Fruit fly (Drosophila melanogaster) whole organism, prepupa: Measurements from ENCODE around the gene CG13694.
A peak's percentile ranks its signal among the peaks of the same experiment; 100 is the strongest.

ENCODE experiments used
- CG10631 ChIP-seq: fragments of 200-800 bp; sonication (Bioruptor generic); optimal IDR thresholded peaks from 2 replicates; lab custom pipeline; 2016; ENCODE audit warnings: missing biosample characterization, missing genetic modification characterization
- CG10669 ChIP-seq: fragments of 200-800 bp; sonication (Bioruptor generic); optimal IDR thresholded peaks from 3 replicates; lab custom pipeline; 2018; ENCODE audit warnings: missing biosample characterization, mild to moderate bottlenecking, missing genetic modification characterization, moderate library complexity
- CG11762 ChIP-seq: fragments of 200-800 bp; sonication (Bioruptor generic); optimal IDR thresholded peaks from 3 replicates; lab custom pipeline; 2016; ENCODE audit warnings: missing biosample characterization, missing genetic modification characterization; ENCODE audit not compliant: insufficient read depth
- CG11902 ChIP-seq: fragments of 200-800 bp; sonication (Bioruptor generic); optimal IDR thresholded peaks from 3 replicates; lab custom pipeline; 2016; ENCODE audit warnings: missing biosample characterization, missing genetic modification characterization
- CG15336 ChIP-seq: fragments of 200-800 bp; sonication (Bioruptor generic); IDR thresholded peaks from 2 replicates; pipeline ENCODE4 v1.3.6; 2022; ENCODE audit warnings: missing biosample characterization, missing genetic modification characterization
- CG1621 ChIP-seq: fragments of 200-800 bp; sonication (Bioruptor generic); optimal IDR thresholded peaks from 3 replicates; lab custom pipeline; 2018; ENCODE audit warnings: missing biosample characterization, mild to moderate bottlenecking, missing genetic modification characterization
- CG31627 ChIP-seq: fragments of 200-800 bp; sonication (Bioruptor generic); optimal IDR thresholded peaks from 3 replicates; lab custom pipeline; 2016; ENCODE audit warnings: missing biosample characterization, missing genetic modification characterization
- CG6163 ChIP-seq: fragments of 200-800 bp; sonication (Bioruptor generic); IDR thresholded peaks from 3 replicates; pipeline ENCODE4 v1.3.6; 2022; ENCODE audit warnings: missing biosample characterization, missing genetic modification characterization
- CG6276 ChIP-seq: fragments of 200-800 bp; sonication (Bioruptor generic); optimal IDR thresholded peaks from 2 replicates; lab custom pipeline; 2017; ENCODE audit warnings: missing biosample characterization, mild to moderate bottlenecking, missing genetic modification characterization
- CG6792 ChIP-seq: fragments of 200-800 bp; sonication (Bioruptor generic); optimal IDR thresholded peaks from 3 replicates; lab custom pipeline; 2016; ENCODE audit warnings: missing biosample characterization, missing genetic modification characterization
- CG8119 ChIP-seq: fragments of 200-800 bp; sonication (Bioruptor generic); IDR thresholded peaks from 3 replicates; pipeline ENCODE4 v1.3.6; 2022; ENCODE audit warnings: missing biosample characterization, missing genetic modification characterization
- CG8632 ChIP-seq: fragments of 200-800 bp; sonication (Bioruptor generic); optimal IDR thresholded peaks from 3 replicates; lab custom pipeline; 2016; ENCODE audit warnings: missing biosample characterization, missing genetic modification characterization
- Eip75B ChIP-seq: fragments of 200-800 bp; sonication (Bioruptor generic); optimal IDR thresholded peaks from 3 replicates; lab custom pipeline; 2016; ENCODE audit warnings: missing biosample characterization, missing genetic modification characterization
- Eip78C ChIP-seq: fragments of 200-800 bp; sonication (Bioruptor generic); peaks from one replicate; lab custom pipeline; 2016; ENCODE audit warnings: missing biosample characterization, missing genetic modification characterization
- Eip93F ChIP-seq: fragments of 200-800 bp; sonication (Bioruptor generic); optimal IDR thresholded peaks from 2 replicates; lab custom pipeline; 2016; ENCODE audit warnings: missing biosample characterization, mild to moderate bottlenecking, missing genetic modification characterization
- Ets21C ChIP-seq: fragments of 200-800 bp; sonication (Bioruptor generic); optimal IDR thresholded peaks from 3 replicates; lab custom pipeline; 2016; ENCODE audit warnings: missing biosample characterization, missing genetic modification characterization
- Ets96B ChIP-seq: fragments of 200-800 bp; optimal IDR thresholded peaks from 2 replicates; lab custom pipeline; 2019; ENCODE audit warnings: missing biosample characterization, mild to moderate bottlenecking, missing genetic modification characterization, moderate library complexity
- Hr39 ChIP-seq: fragments of 200-800 bp; sonication (Bioruptor generic); optimal IDR thresholded peaks from 2 replicates; lab custom pipeline; 2016; ENCODE audit warnings: missing biosample characterization, missing genetic modification characterization
- Hr4 ChIP-seq: fragments of 200-800 bp; sonication (Bioruptor generic); optimal IDR thresholded peaks from 3 replicates; lab custom pipeline; 2016; ENCODE audit warnings: missing biosample characterization, missing genetic modification characterization
- Lpt ChIP-seq: fragments of 200-800 bp; sonication (Bioruptor generic); optimal IDR thresholded peaks from 3 replicates; lab custom pipeline; 2016; ENCODE audit warnings: missing biosample characterization, missing genetic modification characterization
- Met ChIP-seq: fragments of 200-800 bp; sonication (Bioruptor generic); optimal IDR thresholded peaks from 3 replicates; lab custom pipeline; 2016; ENCODE audit warnings: missing biosample characterization, missing genetic modification characterization
- Smox ChIP-seq: fragments of 200-800 bp; sonication (Bioruptor generic); optimal IDR thresholded peaks from 3 replicates; lab custom pipeline; 2016; ENCODE audit warnings: missing biosample characterization, missing genetic modification characterization
- dsx ChIP-seq: fragments of 200-800 bp; optimal IDR thresholded peaks from 3 replicates; lab custom pipeline; 2019; ENCODE audit warnings: missing biosample characterization, mild to moderate bottlenecking, missing genetic modification characterization, moderate library complexity; ENCODE audit not compliant: poor library complexity, severe bottlenecking
- eg ChIP-seq: fragments of 200-800 bp; sonication (Bioruptor generic); IDR thresholded peaks from 3 replicates; pipeline ENCODE4 v1.3.6; 2022; ENCODE audit warnings: missing biosample characterization, missing genetic modification characterization
- fd85E ChIP-seq: fragments of 200-800 bp; sonication (Bioruptor generic); optimal IDR thresholded peaks from 3 replicates; lab custom pipeline; 2016; ENCODE audit warnings: missing biosample characterization, missing genetic modification characterization
- fkh ChIP-seq: fragments of 200-800 bp; sonication (Bioruptor generic); optimal IDR thresholded peaks from 3 replicates; lab custom pipeline; 2017; ENCODE audit warnings: missing biosample characterization, mild to moderate bottlenecking, missing genetic modification characterization, moderate library complexity
- salr ChIP-seq, 2 experiments: fragments of 200-800 bp; sonication (Bioruptor generic); optimal IDR thresholded peaks; 3 replicates each; lab custom pipeline; 2016 to 2018; ENCODE audit warnings: missing biosample characterization in 2 of 2, missing genetic modification characterization in 2 of 2, mild to moderate bottlenecking in 1 of 2
- spab ChIP-seq: fragments of 200-800 bp; sonication (Bioruptor generic); optimal IDR thresholded peaks from 2 replicates; lab custom pipeline; 2017; ENCODE audit warnings: missing biosample characterization, mild to moderate bottlenecking, missing genetic modification characterization, missing genetic modification reagents
- svp ChIP-seq: fragments of 200-800 bp; sonication (Bioruptor generic); peaks from one replicate; lab custom pipeline; 2016; ENCODE audit warnings: missing biosample characterization, missing genetic modification characterization

The CG13694 gene

DNA sequence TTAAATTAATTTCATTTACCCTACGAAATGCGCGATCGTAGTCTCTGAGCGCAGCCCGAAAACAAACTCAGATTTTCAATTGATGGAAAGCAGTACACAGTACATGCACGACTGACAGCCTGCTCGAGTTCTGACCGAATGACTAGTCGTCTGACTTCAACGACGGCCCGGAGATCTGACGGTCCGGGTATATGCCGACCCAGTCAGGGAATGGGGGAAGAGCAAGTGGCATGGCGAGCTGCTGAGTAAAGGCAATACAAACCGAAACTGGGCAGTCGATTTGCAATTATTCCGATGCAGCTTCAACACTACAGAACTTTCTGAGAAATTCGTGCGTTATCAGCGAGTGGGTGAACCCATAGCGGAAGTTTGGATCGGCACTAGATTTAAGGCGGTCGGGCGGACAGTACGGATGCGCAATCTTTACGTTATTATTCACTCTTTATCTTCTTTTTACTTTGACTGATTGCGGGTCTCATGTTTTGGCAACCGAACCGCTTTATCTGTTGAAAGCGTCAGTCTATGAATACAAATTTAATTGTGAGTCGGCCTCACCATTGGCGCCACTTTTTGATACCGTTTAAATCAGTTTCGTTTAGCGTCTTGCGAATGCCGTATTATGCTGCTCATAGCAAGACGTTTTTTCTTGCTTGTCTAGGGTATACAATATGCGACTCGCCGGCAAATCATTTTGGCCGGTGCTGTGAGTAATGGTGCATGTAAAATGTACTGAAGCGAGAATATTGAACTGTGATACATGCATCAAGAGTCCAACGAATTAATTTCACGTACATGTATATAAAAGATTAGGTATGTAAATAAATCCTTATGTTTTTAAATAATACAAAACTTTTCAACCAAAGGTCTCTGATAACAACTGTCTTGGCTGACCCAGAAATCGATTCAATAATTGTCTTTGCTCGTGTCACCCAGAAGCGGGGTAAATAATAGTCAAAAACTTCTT, 4.5 kb upstream of the CG13694 start (continued):
- TF ChIP-seq fd85E (GFP tag; lab: Kevin White, UChicago): no peak
- no peak for TF ChIP-seq eg (GFP tag; lab: Robert Waterston, UW)
- peak; percentile 65 for TF ChIP-seq CG6276
- TF ChIP-seq CG10669 (GFP tag; lab: Kevin White, UChicago): peak; percentile 21
- TF ChIP-seq CG31627 (GFP tag; lab: Kevin White, UChicago): peak; percentile 6
- TF ChIP-seq salr (GFP tag; optimal IDR thresholded peaks at IDR 0.05; lab: Kevin White, UChicago): peak in 1 of 2 experiments; percentile 20
- TF ChIP-seq Ets96B (tag; lab: Kevin White, UChicago): no peak
- no peak for TF ChIP-seq CG6792 (GFP tag; lab: Kevin White, UChicago)
- TF ChIP-seq dsx (GFP tag; lab: Kevin White, UChicago): no peak

DNA sequence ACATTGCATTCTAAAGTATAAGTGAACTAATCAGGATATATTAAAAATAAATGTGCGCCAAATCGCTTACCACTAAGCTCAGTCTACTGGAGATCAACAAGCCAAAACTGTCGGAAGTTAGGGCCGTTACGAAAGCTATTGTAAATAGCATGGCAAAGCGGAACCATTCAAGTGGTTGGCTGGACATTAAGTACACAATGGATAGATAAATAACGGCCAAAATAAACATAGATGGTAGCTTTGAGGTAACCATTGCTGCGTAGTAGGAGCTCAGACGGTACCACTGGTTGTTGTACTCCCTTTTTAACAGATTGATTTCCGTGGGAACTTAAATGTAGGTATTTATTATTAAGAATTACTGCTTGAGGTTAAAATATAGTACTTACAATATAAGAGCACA, 1.5 kb upstream of the CG13694 start:
- TF ChIP-seq CG6163 (GFP tag; lab: Robert Waterston, UW) (no peak), fkh (GFP tag; lab: Kevin White, UChicago) (peak; percentile 60)

DNA sequence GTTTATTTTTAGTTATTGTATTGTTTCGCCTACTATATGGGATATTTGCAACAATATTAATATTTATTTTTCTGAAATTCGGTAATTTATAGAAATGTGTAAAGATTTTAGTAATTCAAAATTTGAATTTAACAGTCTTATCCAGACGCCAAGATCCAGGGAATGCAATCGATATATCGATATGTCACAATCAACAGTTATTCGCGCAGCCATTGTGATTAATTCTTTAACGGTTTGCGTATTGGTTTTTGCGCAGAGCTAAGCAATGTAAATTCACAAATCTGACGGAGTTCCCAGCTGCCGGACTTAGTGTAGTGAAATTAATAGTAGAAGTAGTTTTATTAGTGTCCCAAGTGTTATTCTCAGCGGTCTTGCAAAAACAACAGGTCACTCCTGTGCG, 1.9 kb downstream of the CG13694 start, which contains the start of gene ND-15:
TSS of gene ND-15 (plus strand) at position 298 of the 400 bp plus-strand sequence.
- TF ChIP-seq CG1621 (tag; lab: Kevin White, UChicago): no peak
- no peak for TF ChIP-seq Met (GFP tag; lab: Kevin White, UChicago)
- no peak for TF ChIP-seq Smox (GFP tag; lab: Kevin White, UChicago)
- no peak for TF ChIP-seq CG11902 (GFP tag; lab: Kevin White, UChicago)
- peak; percentile 21 for TF ChIP-seq svp (GFP tag; lab: Kevin White, UChicago)

DNA sequence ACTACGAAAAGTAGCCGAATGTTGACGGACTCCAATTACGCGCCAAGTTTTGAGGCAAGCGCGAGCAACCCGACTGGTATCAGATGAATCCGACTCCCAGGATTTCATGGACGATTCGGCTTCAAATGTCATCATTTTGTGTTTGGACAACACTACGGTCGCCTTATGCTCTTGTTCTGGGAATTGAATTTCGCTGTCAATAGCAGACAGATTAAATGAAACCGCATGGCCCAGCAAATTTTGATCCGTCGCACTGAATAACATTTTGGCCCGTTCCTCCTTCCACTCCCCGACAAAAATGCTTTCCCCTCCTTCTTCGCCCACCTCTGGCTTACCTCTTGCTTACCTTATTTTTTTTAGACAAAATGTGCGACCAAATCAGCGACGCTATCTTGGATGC, 6.2 kb downstream of the CG13694 start:
- no peak for TF ChIP-seq Ets21C
- no peak for TF ChIP-seq CG8632 (GFP tag; lab: Kevin White, UChicago)
- TF ChIP-seq svp (GFP tag; lab: Kevin White, UChicago): no peak
- TF ChIP-seq spab (GFP tag; lab: Kevin White, UChicago): no peak
- TF ChIP-seq CG1621 (tag; lab: Kevin White, UChicago): no peak
- TF ChIP-seq CG8119 (GFP tag; lab: Robert Waterston, UW): no peak
- no peak for TF ChIP-seq dsx (GFP tag; lab: Kevin White, UChicago)
- no peak for TF ChIP-seq Met (GFP tag; lab: Kevin White, UChicago)
- no peak for TF ChIP-seq Eip75B (GFP tag; lab: Kevin White, UChicago)
- no peak for TF ChIP-seq CG6163 (GFP tag; lab: Robert Waterston, UW)
- no peak for TF ChIP-seq Hr4 (GFP tag; lab: Kevin White, UChicago)
- TF ChIP-seq Hr39 (GFP tag; lab: Kevin White, UChicago): no peak
- TF ChIP-seq CG10631 (GFP tag; lab: Kevin White, UChicago): no peak
- TF ChIP-seq eg (GFP tag; lab: Robert Waterston, UW): no peak
- TF ChIP-seq Lpt (GFP tag; lab: Kevin White, UChicago): no peak
- TF ChIP-seq CG11762: no peak
- TF ChIP-seq fd85E (GFP tag; lab: Kevin White, UChicago): no peak
- no peak for TF ChIP-seq CG11902 (GFP tag; lab: Kevin White, UChicago)
- no peak for TF ChIP-seq Eip93F (GFP tag; lab: Kevin White, UChicago)
- no peak for TF ChIP-seq Eip78C (GFP tag; lab: Kevin White, UChicago)
- TF ChIP-seq, all 60 proteins: peak for 0

DNA sequence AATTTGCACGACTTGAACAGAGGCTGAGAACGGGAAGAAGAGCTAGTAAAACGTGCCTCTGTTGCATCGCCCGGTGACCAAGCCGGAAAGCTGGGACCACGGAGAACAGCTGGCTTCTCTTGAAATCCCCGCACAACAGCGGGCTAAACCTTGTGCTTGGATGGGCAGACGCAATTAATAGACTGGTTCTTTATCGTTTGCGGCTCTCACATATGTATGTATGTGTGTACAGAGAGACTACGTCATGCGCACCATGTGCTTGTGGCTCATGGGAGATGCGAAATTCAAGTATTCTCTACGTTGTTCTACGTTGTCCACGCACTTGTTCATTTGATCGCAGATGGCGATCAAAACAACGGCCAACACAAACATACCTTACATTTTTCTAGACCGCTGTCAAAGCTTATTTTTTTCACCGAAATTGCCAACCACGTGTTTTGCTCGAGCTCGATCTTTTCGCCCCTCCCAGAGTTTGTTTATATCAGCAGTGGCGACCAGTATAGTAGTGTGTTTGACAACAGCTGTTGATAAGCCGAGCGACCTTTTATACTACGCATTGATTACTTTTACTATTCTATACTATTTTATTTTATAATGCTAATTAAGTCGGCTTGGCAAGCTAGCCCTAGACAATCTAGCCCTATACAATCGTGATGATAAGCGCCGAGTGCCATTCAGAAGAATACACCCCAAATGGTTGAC, 7.0 kb downstream of the CG13694 start:
- TF ChIP-seq svp (GFP tag; lab: Kevin White, UChicago) (peak; percentile 68), CG1621 (tag; lab: Kevin White, UChicago) (peak; percentile 85), CG15336 (GFP tag; lab: Robert Waterston, UW) (0 out of 2 replicates have a peak, but pooled peaks have one; percentile 36), Hr39 (GFP tag; lab: Kevin White, UChicago) (no peak), fkh (GFP tag; lab: Kevin White, UChicago) (peak; percentile 32), CG8119 (GFP tag; lab: Robert Waterston, UW) (no peak)
